Worm (Caenorhabditis elegans) whole organism, mixed stage, embryonic: ENCODE measurements around the gene C18H7.12.

ENCODE experiments used
- ces-1 ChIP-seq: fragments of 150-350 bp; optimal IDR thresholded peaks from 2 replicates; lab custom pipeline; 2014; ENCODE audit warnings: missing biosample characterization, missing genetic modification reagents, missing genetic modification characterization
- elt-3 ChIP-seq: fragments of 150-350 bp; optimal IDR thresholded peaks from 2 replicates; lab custom pipeline; 2014; ENCODE audit warnings: missing biosample characterization, missing genetic modification characterization
- lsy-2 ChIP-seq: fragments of 150-350 bp; optimal IDR thresholded peaks from 2 replicates; lab custom pipeline; 2014; ENCODE audit warnings: missing biosample characterization, missing genetic modification characterization
- mab-5 ChIP-seq: fragments of 150-350 bp; optimal IDR thresholded peaks from 2 replicates; lab custom pipeline; 2014; ENCODE audit warnings: missing biosample characterization, missing genetic modification characterization
- nhr-237 ChIP-seq: fragments of 150-350 bp; optimal IDR thresholded peaks from 2 replicates; lab custom pipeline; 2014; ENCODE audit warnings: missing biosample characterization, missing genetic modification characterization
- nhr-28 ChIP-seq: fragments of 150-350 bp; optimal IDR thresholded peaks from 2 replicates; lab custom pipeline; 2014; ENCODE audit warnings: missing biosample characterization, missing genetic modification characterization
- nhr-76 ChIP-seq: sonication (generic microtip); optimal IDR thresholded peaks from 2 replicates; lab custom pipeline; 2017; ENCODE audit warnings: missing biosample characterization, missing genetic modification characterization
- pha-4 ChIP-seq: fragments of 150-350 bp; optimal IDR thresholded peaks from 2 replicates; lab custom pipeline; 2018; ENCODE audit warnings: missing biosample characterization, missing genetic modification reagents, missing genetic modification characterization
- unc-120 ChIP-seq: sonication (generic microtip); optimal IDR thresholded peaks from 2 replicates; lab custom pipeline; 2017; ENCODE audit warnings: missing genetic modification characterization, missing compliant biosample characterization; ENCODE audit not compliant: poor library complexity, severe bottlenecking
- unc-39 ChIP-seq: fragments of 150-350 bp; optimal IDR thresholded peaks from 2 replicates; lab custom pipeline; 2014; ENCODE audit warnings: missing biosample characterization, missing genetic modification characterization

DNA sequence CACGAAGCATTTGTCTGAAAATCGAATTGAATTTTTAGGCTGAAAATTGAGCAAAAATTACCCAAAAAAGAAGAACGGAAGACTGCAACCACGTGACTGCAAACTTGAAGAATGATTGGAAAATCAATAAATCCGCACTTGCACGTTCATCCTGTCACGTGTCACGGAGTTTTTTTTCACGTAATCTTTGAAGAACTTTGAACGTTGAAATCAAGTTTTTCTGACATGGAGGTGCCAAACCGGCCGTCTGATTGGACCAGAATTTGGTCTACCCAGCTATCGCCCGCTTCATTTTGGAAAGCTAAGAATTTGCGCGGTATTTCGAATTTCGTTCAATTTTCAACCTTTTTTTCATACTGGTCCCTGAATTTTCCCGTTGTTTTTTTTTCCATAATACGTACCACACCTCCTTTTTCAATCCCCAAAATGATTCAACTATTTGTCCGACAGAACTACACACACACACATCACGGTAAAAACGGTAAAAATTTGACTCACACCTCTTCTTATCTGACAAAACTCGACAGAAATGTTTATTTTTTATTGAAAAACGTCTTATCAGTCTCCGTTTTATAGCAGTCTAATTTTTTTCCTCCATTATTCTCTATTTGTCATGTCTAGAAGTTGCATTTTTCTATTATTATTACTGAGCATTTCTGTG, 8.8 kb upstream of the C18H7.12 start, which contains the start of the genes C18H7.7 and C18H7.11:
- TF ChIP-seq lsy-2 (tag; lab: Kevin White, UChicago): no peak
- TF ChIP-seq unc-39 (tag; lab: Kevin White, UChicago): no peak
- TF ChIP-seq unc-120 (tag; lab: Kevin White, UChicago): no peak
- TF ChIP-seq nhr-237 (tag; lab: Kevin White, UChicago): no peak
- no peak for TF ChIP-seq nhr-28
- no peak for TF ChIP-seq ces-1 (GFP tag; lab: Kevin White, UChicago)
- no peak for TF ChIP-seq pha-4 (tag; lab: Kevin White, UChicago)
- TF ChIP-seq elt-3: no peak
- TF ChIP-seq mab-5 (tag; lab: Kevin White, UChicago): no peak
- no peak for TF ChIP-seq nhr-76
